Fruit fly (Drosophila melanogaster) whole organism, wandering third instar larva: ENCODE measurements around the gene CG3748.

ENCODE experiments used
- CG9705 ChIP-seq: fragments of 200-800 bp; sonication (Bioruptor generic); optimal IDR thresholded peaks from 2 replicates; lab custom pipeline; 2018; ENCODE audit warnings: missing biosample characterization, mild to moderate bottlenecking, missing genetic modification characterization
- Dif ChIP-seq: fragments of 200-275, 200-300 bp; sonication (Bioruptor generic); optimal IDR thresholded peaks from 2 replicates; lab custom pipeline; 2018; ENCODE audit warnings: missing biosample characterization, missing genetic modification characterization; ENCODE audit not compliant: partially characterized antibody
- GATAd ChIP-seq: sonication (Bioruptor generic); optimal IDR thresholded peaks from 2 replicates; lab custom pipeline; 2016; ENCODE audit warnings: missing biosample characterization, missing genetic modification characterization
- HLH106 ChIP-seq: fragments of 200-800 bp; optimal IDR thresholded peaks from 3 replicates; lab custom pipeline; 2019; ENCODE audit warnings: missing biosample characterization, mild to moderate bottlenecking, missing genetic modification characterization, moderate library complexity
- Hnf4 ChIP-seq: fragments of 200-800 bp; sonication (Bioruptor generic); optimal IDR thresholded peaks from 2 replicates; lab custom pipeline; 2016; ENCODE audit warnings: missing biosample characterization, mild to moderate bottlenecking, missing genetic modification characterization
- Hr78 ChIP-seq: fragments of >200 bp; optimal IDR thresholded peaks from 2 replicates; lab custom pipeline; 2017; ENCODE audit warnings: missing biosample characterization, missing genetic modification characterization
- Hr83 ChIP-seq: fragments of 200-300 bp; sonication (Bioruptor generic); optimal IDR thresholded peaks from 2 replicates; lab custom pipeline; 2016; ENCODE audit warnings: missing biosample characterization, mild to moderate bottlenecking, missing genetic modification characterization, moderate library complexity; ENCODE audit not compliant: poor library complexity, severe bottlenecking
- Jra ChIP-seq: sonication (Bioruptor generic); optimal IDR thresholded peaks from 2 replicates; lab custom pipeline; 2016; ENCODE audit warnings: missing biosample characterization, missing genetic modification characterization
- Mio ChIP-seq: sonication (Bioruptor generic); optimal IDR thresholded peaks from 2 replicates; lab custom pipeline; 2016; ENCODE audit warnings: missing biosample characterization, missing genetic modification characterization
- Myc ChIP-seq: fragments of >200 bp; optimal IDR thresholded peaks from 2 replicates; lab custom pipeline; 2017
- N ChIP-seq: fragments of >200 bp; optimal IDR thresholded peaks from 2 replicates; lab custom pipeline; 2018; ENCODE audit warnings: missing biosample characterization, missing external identifiers, missing genetic modification characterization
- OdsH ChIP-seq: fragments of 200-800 bp; sonication (Bioruptor generic); optimal IDR thresholded peaks from 2 replicates; lab custom pipeline; 2016; ENCODE audit warnings: missing biosample characterization, mild to moderate bottlenecking, missing genetic modification characterization
- Rel ChIP-seq, 2 experiments: fragments of 200-800 bp; sonication (Bioruptor generic) in 1 of 2; optimal IDR thresholded peaks; 2 replicates in 1 of 2; 3 replicates in 1 of 2; lab custom pipeline; 2016 to 2019; ENCODE audit warnings: mild to moderate bottlenecking in 2 of 2, missing biosample characterization in 2 of 2, missing genetic modification characterization in 2 of 2, moderate library complexity in 1 of 2
- Sp1 ChIP-seq: fragments of 200-800 bp; sonication (Bioruptor generic); optimal IDR thresholded peaks from 3 replicates; lab custom pipeline; 2019; ENCODE audit warnings: missing biosample characterization, mild to moderate bottlenecking, missing genetic modification characterization, moderate library complexity
- Vsx2 ChIP-seq: fragments of 200-300, 225-300 bp; sonication (Bioruptor generic); optimal IDR thresholded peaks from 2 replicates; lab custom pipeline; 2018; ENCODE audit warnings: missing biosample characterization, missing genetic modification characterization; ENCODE audit not compliant: partially characterized antibody
- br ChIP-seq: fragments of 200-800 bp; sonication (Bioruptor generic); optimal IDR thresholded peaks from 2 replicates; lab custom pipeline; 2016; ENCODE audit warnings: missing biosample characterization, missing genetic modification characterization
- dl ChIP-seq, 2 experiments: fragments of 175-275, 200-275 bp in 1 of 2; fragments of 200-275 bp in 1 of 2; sonication (Bioruptor generic); optimal IDR thresholded peaks; lab custom pipeline; 2018; ENCODE audit warnings: mild to moderate bottlenecking in 2 of 2, missing biosample characterization in 2 of 2, missing genetic modification characterization in 2 of 2, moderate library complexity in 2 of 2; ENCODE audit not compliant: partially characterized antibody in 2 of 2, insufficient read depth in 1 of 2
- ey ChIP-seq: fragments of 200-800 bp; sonication (Bioruptor generic); optimal IDR thresholded peaks from 2 replicates; lab custom pipeline; 2016; ENCODE audit warnings: missing biosample characterization, missing genetic modification characterization
- foxo ChIP-seq, 2 experiments: fragments of 200-800 bp; sonication (Bioruptor generic); optimal IDR thresholded peaks; 2 replicates in 1 of 2; 3 replicates in 1 of 2; lab custom pipeline; 2016 to 2017; ENCODE audit warnings: missing biosample characterization in 2 of 2, missing genetic modification characterization in 2 of 2
- jim ChIP-seq: fragments of 175-275, 200-325 bp; sonication (Bioruptor generic); optimal IDR thresholded peaks from 2 replicates; lab custom pipeline; 2016; ENCODE audit warnings: missing biosample characterization, mild to moderate bottlenecking, missing genetic modification characterization
- lola ChIP-seq: fragments of >200 bp; optimal IDR thresholded peaks from 2 replicates; lab custom pipeline; 2017; ENCODE audit warnings: missing biosample characterization, missing genetic modification characterization
- pan ChIP-seq: fragments of >200 bp; optimal IDR thresholded peaks from 2 replicates; lab custom pipeline; 2017
- psq ChIP-seq: fragments of 200-800 bp; sonication (Bioruptor generic); optimal IDR thresholded peaks from 3 replicates; lab custom pipeline; 2017; ENCODE audit warnings: missing biosample characterization, mild to moderate bottlenecking, missing genetic modification characterization, moderate library complexity
- rgr ChIP-seq: fragments of 200-800 bp; sonication (Bioruptor generic); optimal IDR thresholded peaks from 3 replicates; lab custom pipeline; 2016; ENCODE audit warnings: missing biosample characterization, mild to moderate bottlenecking, missing genetic modification characterization
- sage ChIP-seq: fragments of 200-800 bp; sonication (Bioruptor generic); optimal IDR thresholded peaks from 2 replicates; lab custom pipeline; 2016; ENCODE audit warnings: missing biosample characterization, mild to moderate bottlenecking, missing genetic modification characterization
- sv ChIP-seq: fragments of 200-800 bp; sonication (Bioruptor generic); optimal IDR thresholded peaks from 3 replicates; lab custom pipeline; 2016; ENCODE audit warnings: missing biosample characterization, missing genetic modification characterization
- tai ChIP-seq: sonication (Bioruptor generic); optimal IDR thresholded peaks from 2 replicates; lab custom pipeline; 2016; ENCODE audit warnings: missing biosample characterization, missing genetic modification characterization
- usp ChIP-seq: fragments of >200 bp; optimal IDR thresholded peaks from 2 replicates; lab custom pipeline; 2017; ENCODE audit warnings: missing biosample characterization, missing genetic modification characterization
- woc ChIP-seq: sonication (Bioruptor generic); optimal IDR thresholded peaks from 2 replicates; lab custom pipeline; 2016; ENCODE audit warnings: missing biosample characterization, mild to moderate bottlenecking, missing genetic modification characterization

The CG3748 gene

dm6 chr2L:9333300-9333876 lies 9.2 kb upstream of the CG3748 start, which contains the start of gene Eaat1:
Gene Eaat1, plus strand, starts transcription at chr2L:9333567.
- no peak for TF ChIP-seq Rel (GFP tag; optimal IDR thresholded peaks at IDR 0.05; lab: Kevin White, UChicago)
- peak; percentile 22 for TF ChIP-seq Rel (tag; optimal IDR thresholded peaks at IDR 0.05; lab: Kevin White, UChicago)
- no peak for TF ChIP-seq Mio (GFP tag; lab: Kevin White, UChicago)
- TF ChIP-seq Hr83 (GFP tag; lab: Kevin White, UChicago), result no peak
- TF ChIP-seq Dif (GFP tag; lab: Kevin White, UChicago), result no peak

dm6 chr2L:9338852-9339251 lies 3.8 kb upstream of the CG3748 start:
- TF ChIP-seq CG9705 (no peak), HLH106 (tag; lab: Kevin White, UChicago) (no peak), br (GFP tag; lab: Kevin White, UChicago) (no peak), OdsH (GFP tag; lab: Kevin White, UChicago) (no peak), Hnf4 (peak; percentile 34), Rel (GFP tag; optimal IDR thresholded peaks at IDR 0.05; lab: Kevin White, UChicago) (no peak), Rel (tag; optimal IDR thresholded peaks at IDR 0.05; lab: Kevin White, UChicago) (peak; percentile 97), N (no peak), lola (GFP tag; lab: Kevin White, UChicago) (no peak)

- TF ChIP-seq Mio (GFP tag; lab: Kevin White, UChicago) (no peak), N (no peak), GATAd (no peak), Hr78 (no peak), ey (GFP tag; lab: Kevin White, UChicago) (no peak), Hr83 (GFP tag; lab: Kevin White, UChicago) (no peak), Myc (lab: Kevin White, UChicago) (peak; percentile 28), jim (no peak)
Measured at dm6 chr2L:9341960-9342359, 672 bp upstream of the CG3748 start.

- TF ChIP-seq br (GFP tag; lab: Kevin White, UChicago), result no peak
- no peak for TF ChIP-seq jim
- TF ChIP-seq Hr83 (GFP tag; lab: Kevin White, UChicago), result no peak
- no peak for TF ChIP-seq foxo (GFP tag; optimal IDR thresholded peaks at IDR 0.05; lab: Kevin White, UChicago)
- TF ChIP-seq ey (GFP tag; lab: Kevin White, UChicago), result no peak
- no peak for TF ChIP-seq dl (GFP tag; optimal IDR thresholded peaks at IDR 0.05; lab: Kevin White, UChicago; ENCODE audit: insufficient read depth in 1 of 2, partially characterized antibody in 2 of 2)
Measured at dm6 chr2L:9349246-9349645, 6.6 kb downstream of the CG3748 start, which contains the start of gene CG43350. Gene CG43350, plus strand, starts transcription at chr2L:9349546.

- TF ChIP-seq usp (GFP tag; lab: Kevin White, UChicago), result no peak
- TF ChIP-seq psq, result no peak
- no peak for TF ChIP-seq Sp1 (GFP tag; lab: Kevin White, UChicago)
- no peak for TF ChIP-seq OdsH (GFP tag; lab: Kevin White, UChicago)
- no peak for TF ChIP-seq Hnf4
- TF ChIP-seq Jra (GFP tag; lab: Kevin White, UChicago), result no peak
- no peak for TF ChIP-seq Myc (lab: Kevin White, UChicago)
- no peak for TF ChIP-seq pan (lab: Kevin White, UChicago)
Measured at dm6 chr2L:9350170-9350569, 7.5 kb downstream of the CG3748 start, which contains the start of gene CG13110. Gene CG13110, plus strand, starts transcription at chr2L:9350470.

dm6 chr2L:9367340-9367739 lies 24.7 kb downstream of the CG3748 start, which contains the start of gene CG34181:
Gene CG34181, plus strand, starts transcription at chr2L:9367640.
- no peak for TF ChIP-seq Rel (GFP tag; optimal IDR thresholded peaks at IDR 0.05; lab: Kevin White, UChicago)
- TF ChIP-seq Rel (tag; optimal IDR thresholded peaks at IDR 0.05; lab: Kevin White, UChicago), result no peak
- TF ChIP-seq rgr, result no peak
- TF ChIP-seq OdsH (GFP tag; lab: Kevin White, UChicago), result no peak
- TF ChIP-seq tai (GFP tag; lab: Kevin White, UChicago), result no peak
- no peak for TF ChIP-seq Myc (lab: Kevin White, UChicago)
- no peak for TF ChIP-seq usp (GFP tag; lab: Kevin White, UChicago)
- no peak for TF ChIP-seq ey (GFP tag; lab: Kevin White, UChicago)
- no peak for TF ChIP-seq Hr83 (GFP tag; lab: Kevin White, UChicago)
- no peak for TF ChIP-seq sv (GFP tag; lab: Kevin White, UChicago)
- TF ChIP-seq jim, result no peak
- no peak for TF ChIP-seq woc (GFP tag; lab: Kevin White, UChicago)
- no peak for TF ChIP-seq psq
- TF ChIP-seq Hr78, result no peak
- TF ChIP-seq sage (GFP tag; lab: Kevin White, UChicago), result no peak
- TF ChIP-seq Hnf4, result no peak
- TF ChIP-seq Vsx2 (GFP tag; lab: Kevin White, UChicago), result no peak
- TF ChIP-seq Mio (GFP tag; lab: Kevin White, UChicago), result no peak
